Worm (Caenorhabditis elegans): ENCODE data around the gene Y17G9B.5.
"Not testable (repeated sequence)": the region's sequence is repeated elsewhere in the genome, so short reads cannot be mapped to it uniquely, and the experiment has no call there.

Gene Y17G9B.5

ce11 chrIV:4749728-4750278 is at the start of gene Y17G9B.5, which contains the start of gene rpl-20:
Gene Y17G9B.5 (plus strand): TSS chrIV:4750240.
Gene rpl-20 (minus strand): TSS chrIV:4749778.
- TF ChIP-seq dao-5 (tag; optimal IDR thresholded peaks at IDR 0.05), result peak; percentile 82
- TF ChIP-seq him-1 (tag; optimal IDR thresholded peaks at IDR 0.05), result peak; percentile 99
- TF ChIP-seq W03F9.2 (tag; optimal IDR thresholded peaks at IDR 0.05), result peak; percentile 99

- TF ChIP-seq dao-5 (tag; optimal IDR thresholded peaks at IDR 0.05), result no peak
- TF ChIP-seq him-1 (tag; optimal IDR thresholded peaks at IDR 0.05), result no peak
- no peak for TF ChIP-seq W03F9.2 (tag; optimal IDR thresholded peaks at IDR 0.05)
Observed at ce11 chrIV:4703911-4704310, 46.1 kb upstream of the Y17G9B.5 start, which contains the start of gene ogdh-1. Gene ogdh-1 (minus strand): TSS chrIV:4704011.

- TF ChIP-seq W03F9.2 (tag; optimal IDR thresholded peaks at IDR 0.05) (peak; percentile 41), him-1 (tag; optimal IDR thresholded peaks at IDR 0.05) (no peak), dao-5 (tag; optimal IDR thresholded peaks at IDR 0.05) (no peak)
Observed at ce11 chrIV:4705182-4705581, 44.9 kb upstream of the Y17G9B.5 start.

ce11 chrIV:4705922-4706321 is 44.1 kb upstream of the Y17G9B.5 start:
- TF ChIP-seq him-1 (tag; optimal IDR thresholded peaks at IDR 0.05), result no peak
- TF ChIP-seq dao-5 (tag; optimal IDR thresholded peaks at IDR 0.05), result no peak
- TF ChIP-seq W03F9.2 (tag; optimal IDR thresholded peaks at IDR 0.05), result no peak

- no peak for TF ChIP-seq W03F9.2 (tag; optimal IDR thresholded peaks at IDR 0.05)
Observed at ce11 chrIV:4710459-4710858, 39.6 kb upstream of the Y17G9B.5 start, which contains the start of gene cif-1. Gene cif-1 (minus strand): TSS chrIV:4710755.

ce11 chrIV:4712376-4712775 is 37.7 kb upstream of the Y17G9B.5 start, which contains the start of gene yars-2:
Gene yars-2 (minus strand): TSS chrIV:4712624.
- TF ChIP-seq dao-5 (tag; optimal IDR thresholded peaks at IDR 0.05) (no peak), W03F9.2 (tag; optimal IDR thresholded peaks at IDR 0.05) (no peak), him-1 (tag; optimal IDR thresholded peaks at IDR 0.05) (no peak)

ce11 chrIV:4715785-4716184 is 34.3 kb upstream of the Y17G9B.5 start, which contains the start of gene miro-1:
Gene miro-1 (minus strand): TSS chrIV:4715807.
- not testable (repeated sequence) for TF ChIP-seq him-1, dao-5, W03F9.2 (tag; optimal IDR thresholded peaks at IDR 0.05)

ce11 chrIV:4723687-4724086 is 26.4 kb upstream of the Y17G9B.5 start:
- TF ChIP-seq W03F9.2 (tag; optimal IDR thresholded peaks at IDR 0.05) (no peak), him-1 (tag; optimal IDR thresholded peaks at IDR 0.05) (no peak), dao-5 (tag; optimal IDR thresholded peaks at IDR 0.05) (no peak)

- no peak for TF ChIP-seq W03F9.2 (tag; optimal IDR thresholded peaks at IDR 0.05)
- TF ChIP-seq dao-5 (tag; optimal IDR thresholded peaks at IDR 0.05), result no peak
- TF ChIP-seq him-1 (tag; optimal IDR thresholded peaks at IDR 0.05), result no peak
Observed at ce11 chrIV:4724562-4724961, 25.5 kb upstream of the Y17G9B.5 start, which contains the start of gene K08F11.1. Gene K08F11.1 (plus strand): TSS chrIV:4724862.

- peak; percentile 1 for TF ChIP-seq dao-5 (tag; optimal IDR thresholded peaks at IDR 0.05)
- peak; percentile 88 for TF ChIP-seq him-1 (tag; optimal IDR thresholded peaks at IDR 0.05)
Observed at ce11 chrIV:4725478-4725920, 24.5 kb upstream of the Y17G9B.5 start.

ce11 chrIV:4727935-4728334 is 22.1 kb upstream of the Y17G9B.5 start:
- TF ChIP-seq him-1 (tag; optimal IDR thresholded peaks at IDR 0.05), result peak; percentile 73
- TF ChIP-seq W03F9.2 (tag; optimal IDR thresholded peaks at IDR 0.05), result peak; percentile 37

- TF ChIP-seq dao-5 (tag; optimal IDR thresholded peaks at IDR 0.05) (no peak), W03F9.2 (tag; optimal IDR thresholded peaks at IDR 0.05) (no peak), him-1 (tag; optimal IDR thresholded peaks at IDR 0.05) (no peak)
Observed at ce11 chrIV:4737258-4737657, 12.8 kb upstream of the Y17G9B.5 start, which contains the start of gene fbxb-78. Gene fbxb-78 (plus strand): TSS chrIV:4737558.

- TF ChIP-seq him-1 (tag; optimal IDR thresholded peaks at IDR 0.05) (no peak), dao-5 (tag; optimal IDR thresholded peaks at IDR 0.05) (no peak), W03F9.2 (tag; optimal IDR thresholded peaks at IDR 0.05) (no peak)
Observed at ce11 chrIV:4742480-4742879, 7.6 kb upstream of the Y17G9B.5 start.

ce11 chrIV:4744167-4744566 is 5.9 kb upstream of the Y17G9B.5 start, which contains the start of gene hoe-1:
Gene hoe-1 (minus strand): TSS chrIV:4744267.
- TF ChIP-seq W03F9.2 (tag; optimal IDR thresholded peaks at IDR 0.05) (no peak), dao-5 (tag; optimal IDR thresholded peaks at IDR 0.05) (no peak), him-1 (tag; optimal IDR thresholded peaks at IDR 0.05) (no peak)

ce11 chrIV:4745422-4745821 is 4.6 kb upstream of the Y17G9B.5 start, which contains the start of gene timm-17B.1:
Gene timm-17B.1 (minus strand): TSS chrIV:4745492.
- TF ChIP-seq dao-5 (tag; optimal IDR thresholded peaks at IDR 0.05) (no peak), him-1 (tag; optimal IDR thresholded peaks at IDR 0.05) (peak; percentile 10), W03F9.2 (tag; optimal IDR thresholded peaks at IDR 0.05) (peak; percentile 96)

Data from whole organism, L4/young adult.